Worm (Caenorhabditis elegans) whole organism, late embryonic: ENCODE measurements around the gene ugt-66.

ENCODE experiments used
- C08G9.2 ChIP-seq: sonication (generic microtip); optimal IDR thresholded peaks from 2 replicates; lab custom pipeline; 2016; ENCODE audit warnings: mild to moderate bottlenecking, missing genetic modification characterization, moderate library complexity, missing compliant biosample characterization
- K02D7.2 ChIP-seq: sonication (generic microtip); optimal IDR thresholded peaks from 2 replicates; lab custom pipeline; 2017; ENCODE audit warnings: mild to moderate bottlenecking, missing genetic modification characterization, missing compliant biosample characterization
- K09A11.1 ChIP-seq: sonication (generic microtip); optimal IDR thresholded peaks from 2 replicates; lab custom pipeline; 2017; ENCODE audit warnings: antibody characterized with exemption, mild to moderate bottlenecking, missing genetic modification characterization, missing compliant biosample characterization; ENCODE audit not compliant: insufficient read depth
- Y22D7AL.16 ChIP-seq: sonication (generic microtip); optimal IDR thresholded peaks from 2 replicates; lab custom pipeline; 2016; ENCODE audit warnings: missing genetic modification characterization, missing compliant biosample characterization
- ama-1 ChIP-seq: fragments of 150-350 bp; optimal IDR thresholded peaks from 2 replicates; lab custom pipeline; 2014
- ceh-18 ChIP-seq: sonication (generic microtip); optimal IDR thresholded peaks from 2 replicates; lab custom pipeline; 2016; ENCODE audit warnings: missing genetic modification characterization, missing compliant biosample characterization
- ceh-2 ChIP-seq: sonication (generic microtip); optimal IDR thresholded peaks from 2 replicates; lab custom pipeline; 2016; ENCODE audit warnings: missing genotype, missing genetic modification characterization, missing compliant biosample characterization
- ceh-22 ChIP-seq: sonication (generic microtip); optimal IDR thresholded peaks from 2 replicates; lab custom pipeline; 2017; ENCODE audit warnings: missing biosample characterization, missing genetic modification characterization
- ceh-30 ChIP-seq: fragments of 150-350 bp; optimal IDR thresholded peaks from 2 replicates; lab custom pipeline; 2014; ENCODE audit warnings: missing biosample characterization, missing genetic modification characterization
- ceh-31 ChIP-seq: sonication (generic microtip); optimal IDR thresholded peaks from 2 replicates; lab custom pipeline; 2016; ENCODE audit warnings: missing genetic modification characterization, missing compliant biosample characterization
- ceh-34 ChIP-seq: sonication (generic microtip); optimal IDR thresholded peaks from 2 replicates; lab custom pipeline; 2016; ENCODE audit warnings: mild to moderate bottlenecking, missing genetic modification characterization, missing compliant biosample characterization
- ceh-45 ChIP-seq: fragments of 200-800 bp; sonication (Bioruptor generic); IDR thresholded peaks from 2 replicates; pipeline ENCODE4 v1.3.6; 2022; ENCODE audit warnings: missing genetic modification reagents, missing genetic modification characterization, missing compliant biosample characterization
- ceh-6 ChIP-seq: fragments of 200-800 bp; sonication (Bioruptor generic); optimal IDR thresholded peaks from 2 replicates; lab custom pipeline; 2018; ENCODE audit warnings: mild to moderate bottlenecking, missing genetic modification characterization, missing compliant biosample characterization
- ceh-9 ChIP-seq: sonication (generic microtip); optimal IDR thresholded peaks from 2 replicates; lab custom pipeline; 2016; ENCODE audit warnings: mild to moderate bottlenecking, missing genetic modification characterization, inconsistent platforms, missing compliant biosample characterization
- che-1 ChIP-seq: sonication (generic microtip); optimal IDR thresholded peaks from 2 replicates; lab custom pipeline; 2016; ENCODE audit warnings: mild to moderate bottlenecking, missing genetic modification characterization, missing compliant biosample characterization
- dmd-4 ChIP-seq: sonication (generic microtip); optimal IDR thresholded peaks from 2 replicates; lab custom pipeline; 2016; ENCODE audit warnings: borderline replicate concordance, missing genetic modification characterization, missing compliant biosample characterization
- dve-1 ChIP-seq: sonication (generic microtip); optimal IDR thresholded peaks from 2 replicates; lab custom pipeline; 2017; ENCODE audit warnings: antibody characterized with exemption, mild to moderate bottlenecking, missing genetic modification characterization, missing compliant biosample characterization
- elt-2 ChIP-seq: sonication (generic microtip); optimal IDR thresholded peaks from 2 replicates; lab custom pipeline; 2016; ENCODE audit warnings: missing genetic modification reagents, missing genetic modification characterization, missing compliant biosample characterization
- elt-4 ChIP-seq: sonication (generic microtip); optimal IDR thresholded peaks from 2 replicates; lab custom pipeline; 2016; ENCODE audit warnings: missing genetic modification characterization, missing compliant biosample characterization
- ets-4 ChIP-seq: sonication (generic microtip); optimal IDR thresholded peaks from 2 replicates; lab custom pipeline; 2016; ENCODE audit warnings: missing genetic modification characterization, missing compliant biosample characterization
- eyg-1 ChIP-seq: sonication (generic microtip); optimal IDR thresholded peaks from 2 replicates; lab custom pipeline; 2016; ENCODE audit warnings: missing genotype, missing genetic modification characterization, missing compliant biosample characterization
- gmeb-2 ChIP-seq: sonication (generic microtip); optimal IDR thresholded peaks from 2 replicates; lab custom pipeline; 2016; ENCODE audit warnings: missing genetic modification characterization, inconsistent platforms, missing compliant biosample characterization
- hlh-13 ChIP-seq: fragments of 200-800 bp; sonication (Bioruptor generic); optimal IDR thresholded peaks from 2 replicates; lab custom pipeline; 2018; ENCODE audit warnings: mild to moderate bottlenecking, missing genetic modification characterization, missing compliant biosample characterization
- hlh-30 ChIP-seq: sonication (generic microtip); optimal IDR thresholded peaks from 2 replicates; lab custom pipeline; 2017; ENCODE audit warnings: antibody characterized with exemption, missing genetic modification characterization, missing compliant biosample characterization; ENCODE audit not compliant: insufficient read depth
- hlh-6 ChIP-seq: sonication (generic microtip); optimal IDR thresholded peaks from 2 replicates; lab custom pipeline; 2016; ENCODE audit warnings: missing genotype, missing genetic modification characterization, missing compliant biosample characterization
- hlh-8 ChIP-seq: sonication (generic microtip); optimal IDR thresholded peaks from 2 replicates; lab custom pipeline; 2016; ENCODE audit warnings: missing genotype, missing genetic modification characterization, missing compliant biosample characterization
- madf-2 ChIP-seq: sonication (generic microtip); optimal IDR thresholded peaks from 2 replicates; lab custom pipeline; 2017; ENCODE audit warnings: missing genetic modification characterization, missing compliant biosample characterization
- nfya-1 ChIP-seq: sonication (generic microtip); optimal IDR thresholded peaks from 2 replicates; lab custom pipeline; 2017; ENCODE audit warnings: missing genetic modification characterization, mild to moderate bottlenecking, missing compliant biosample characterization, antibody characterized with exemption, moderate library complexity
- npax-4 ChIP-seq: sonication (generic microtip); optimal IDR thresholded peaks from 2 replicates; lab custom pipeline; 2016; ENCODE audit warnings: missing genetic modification characterization, missing compliant biosample characterization
- pag-3 ChIP-seq: sonication (generic microtip); optimal IDR thresholded peaks from 2 replicates; lab custom pipeline; 2016; ENCODE audit warnings: missing compliant biosample characterization, missing genetic modification characterization, borderline replicate concordance
- pax-1 ChIP-seq: fragments of 150-350 bp; optimal IDR thresholded peaks from 2 replicates; lab custom pipeline; 2014; ENCODE audit warnings: missing biosample characterization, missing genetic modification characterization
- pha-2 ChIP-seq: sonication (generic microtip); optimal IDR thresholded peaks from 2 replicates; lab custom pipeline; 2017; ENCODE audit warnings: mild to moderate bottlenecking, missing genetic modification characterization, missing compliant biosample characterization
- pqm-1 ChIP-seq: sonication (generic microtip); optimal IDR thresholded peaks from 2 replicates; lab custom pipeline; 2016; ENCODE audit warnings: missing genetic modification characterization, missing compliant biosample characterization
- pros-1 ChIP-seq: fragments of 150-350 bp; optimal IDR thresholded peaks from 2 replicates; lab custom pipeline; 2014; ENCODE audit warnings: missing biosample characterization, missing genetic modification reagents, missing genetic modification characterization
- rnt-1 ChIP-seq: sonication (generic microtip); optimal IDR thresholded peaks from 2 replicates; lab custom pipeline; 2016; ENCODE audit warnings: missing genetic modification characterization, missing compliant biosample characterization
- sox-2 ChIP-seq: fragments of 200-800 bp; sonication (Bioruptor generic); IDR thresholded peaks from 2 replicates; pipeline ENCODE4 v1.3.6; 2022; ENCODE audit warnings: missing genetic modification reagents, missing genetic modification characterization, missing compliant biosample characterization
- syd-9 ChIP-seq: sonication (generic microtip); optimal IDR thresholded peaks from 2 replicates; lab custom pipeline; 2016; ENCODE audit warnings: mild to moderate bottlenecking, missing genetic modification characterization, moderate library complexity, missing compliant biosample characterization
- tbx-2 ChIP-seq: sonication (generic microtip); optimal IDR thresholded peaks from 2 replicates; lab custom pipeline; 2016; ENCODE audit warnings: missing genetic modification characterization, missing compliant biosample characterization
- unc-42 ChIP-seq: sonication (generic microtip); optimal IDR thresholded peaks from 2 replicates; lab custom pipeline; 2016; ENCODE audit warnings: missing genotype, missing genetic modification characterization, missing compliant biosample characterization
- unc-55 ChIP-seq: sonication (generic microtip); optimal IDR thresholded peaks from 2 replicates; lab custom pipeline; 2017; ENCODE audit warnings: missing biosample characterization, missing genetic modification reagents, missing genetic modification characterization
- unc-86 ChIP-seq: sonication (generic microtip); optimal IDR thresholded peaks from 2 replicates; lab custom pipeline; 2016; ENCODE audit warnings: missing genetic modification characterization, missing compliant biosample characterization
- ztf-16 ChIP-seq: sonication (generic microtip); optimal IDR thresholded peaks from 2 replicates; lab custom pipeline; 2017; ENCODE audit warnings: missing genetic modification characterization, missing compliant biosample characterization

ugt-66 gene

DNA sequence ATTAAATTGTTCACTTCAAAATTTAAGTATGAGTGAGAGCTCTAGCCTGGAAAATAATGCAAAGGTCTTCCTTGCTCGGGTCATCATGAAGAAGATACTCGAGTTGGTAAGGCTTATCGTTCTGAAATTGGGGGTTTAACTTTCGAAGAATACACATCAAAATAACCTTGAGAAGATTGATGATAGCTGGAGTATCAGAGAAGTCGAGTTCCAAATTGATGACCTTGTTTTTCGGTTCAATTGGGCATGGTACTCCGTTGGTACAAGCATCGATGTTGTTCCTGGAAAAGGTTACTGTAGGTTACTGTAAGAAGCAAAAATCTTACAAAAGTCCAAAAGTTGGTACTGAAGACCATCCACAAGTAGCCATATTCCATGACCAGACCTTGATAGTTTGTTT is 18.2 kb downstream of the ugt-66 start:
- TF ChIP-seq C08G9.2 (tag; lab: Kevin White, UChicago): no peak
- no peak for TF ChIP-seq pag-3 (tag; lab: Kevin White, UChicago)
- TF ChIP-seq K09A11.1 (tag; lab: Kevin White, UChicago): no peak
- TF ChIP-seq eyg-1 (tag; lab: Kevin White, UChicago): no peak
- TF ChIP-seq ceh-22 (tag; lab: Kevin White, UChicago): no peak
- TF ChIP-seq hlh-8: no peak
- no peak for TF ChIP-seq elt-4 (tag; lab: Kevin White, UChicago)
- no peak for TF ChIP-seq Y22D7AL.16 (tag; lab: Kevin White, UChicago)
- no peak for TF ChIP-seq pros-1 (tag; lab: Kevin White, UChicago)
- TF ChIP-seq unc-86 (tag; lab: Kevin White, UChicago): no peak
- no peak for TF ChIP-seq hlh-30 (tag; lab: Kevin White, UChicago)
- TF ChIP-seq pha-2 (tag; lab: Kevin White, UChicago): no peak
- no peak for TF ChIP-seq unc-42 (tag; lab: Kevin White, UChicago)
- TF ChIP-seq, all 69 proteins: peak for 0

DNA sequence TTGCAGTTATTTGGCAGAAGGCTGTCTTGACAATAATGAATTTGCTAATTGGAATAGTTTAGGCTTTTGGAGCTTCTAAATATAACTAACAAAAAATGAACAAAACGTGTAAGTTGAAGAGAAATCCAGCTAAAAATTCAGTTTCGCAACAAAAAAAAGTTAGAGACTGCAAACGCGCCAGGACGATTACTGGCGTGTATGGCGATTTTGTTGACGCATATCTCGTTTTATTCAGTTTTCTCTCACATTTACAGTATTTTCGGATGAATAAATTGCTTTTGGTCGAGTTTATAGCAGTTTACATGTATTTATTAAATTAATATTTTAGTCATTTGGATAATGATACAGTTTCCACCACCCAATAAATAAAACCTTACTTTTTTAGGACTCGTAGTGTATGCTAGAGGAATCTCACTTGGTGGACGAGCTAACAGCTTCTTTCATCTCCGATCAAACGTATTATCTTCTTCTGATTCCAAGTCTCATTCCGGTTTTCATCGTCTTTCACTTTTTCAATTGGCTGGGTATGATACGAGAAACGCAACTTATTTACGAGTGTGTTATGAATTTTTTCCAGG is 21.3 kb downstream of the ugt-66 start, which contains the start of the genes abcf-3 and F42A10.5:
Gene abcf-3, plus strand, starts transcription at position 384 of the 578 bp plus-strand sequence.
Gene F42A10.5, minus strand, starts transcription at position 458 of the 578 bp plus-strand sequence.
- no peak for TF ChIP-seq che-1 (tag; lab: Kevin White, UChicago)
- TF ChIP-seq elt-2: peak; percentile 18
- TF ChIP-seq nfya-1 (tag; lab: Kevin White, UChicago): peak; percentile 32

DNA sequence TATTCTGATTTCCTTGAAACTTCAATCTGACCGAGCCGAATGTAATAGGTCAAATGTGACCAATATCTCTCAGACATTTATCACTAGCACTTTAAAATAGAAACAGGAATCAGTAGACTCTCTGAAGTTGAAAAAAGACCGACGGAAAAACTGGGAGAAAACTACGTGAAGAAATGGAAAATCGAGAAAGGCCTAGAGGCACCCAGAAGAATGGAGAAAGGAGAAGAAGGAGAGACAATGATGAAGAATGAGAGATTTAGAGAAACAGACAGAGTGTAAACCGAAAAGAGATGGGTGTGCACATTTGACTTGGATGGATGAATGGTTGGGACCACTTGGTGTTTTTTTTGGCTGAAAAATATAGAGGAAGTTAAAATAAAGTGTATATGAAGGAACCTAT is 24.3 kb downstream of the ugt-66 start:
- TF ChIP-seq che-1 (tag; lab: Kevin White, UChicago): no peak
- TF ChIP-seq ceh-34 (tag; lab: Kevin White, UChicago): no peak
- TF ChIP-seq ceh-45 (GFP tag; lab: Robert Waterston, UW): no peak
- TF ChIP-seq unc-86 (tag; lab: Kevin White, UChicago): no peak
- no peak for TF ChIP-seq dmd-4 (tag; lab: Kevin White, UChicago)
- TF ChIP-seq nfya-1 (tag; lab: Kevin White, UChicago): peak; percentile 35
- TF ChIP-seq syd-9 (tag; lab: Kevin White, UChicago): no peak
- TF ChIP-seq ceh-31: peak; percentile 31
- TF ChIP-seq sox-2 (GFP tag; lab: Robert Waterston, UW): no peak
- no peak for TF ChIP-seq hlh-8
- no peak for TF ChIP-seq pqm-1 (tag; lab: Kevin White, UChicago)
- no peak for TF ChIP-seq hlh-30 (tag; lab: Kevin White, UChicago)
- no peak for TF ChIP-seq madf-2 (tag; lab: Kevin White, UChicago)
- no peak for TF ChIP-seq ceh-6 (GFP tag; lab: Kevin White, UChicago)
- peak; percentile 45 for TF ChIP-seq ceh-18
- no peak for TF ChIP-seq ceh-9 (tag; lab: Kevin White, UChicago)
- TF ChIP-seq ama-1 (lab: Kevin White, UChicago): no peak
- no peak for TF ChIP-seq C08G9.2 (tag; lab: Kevin White, UChicago)
- TF ChIP-seq ceh-2 (tag; lab: Kevin White, UChicago): no peak
- TF ChIP-seq ztf-16 (tag; lab: Kevin White, UChicago): no peak
- TF ChIP-seq hlh-6 (tag; lab: Kevin White, UChicago): no peak
- no peak for TF ChIP-seq hlh-13 (GFP tag; lab: Kevin White, UChicago)
- TF ChIP-seq unc-55 (GFP tag; lab: Kevin White, UChicago): peak; percentile 44
- TF ChIP-seq rnt-1 (tag; lab: Kevin White, UChicago): peak; percentile 42
- TF ChIP-seq npax-4 (tag; lab: Kevin White, UChicago): no peak
- TF ChIP-seq pax-1 (tag; lab: Kevin White, UChicago): peak; percentile 72
- TF ChIP-seq ets-4 (tag; lab: Kevin White, UChicago): no peak
- no peak for TF ChIP-seq ceh-30 (tag; lab: Kevin White, UChicago)
- TF ChIP-seq K02D7.2: no peak
- no peak for TF ChIP-seq K09A11.1 (tag; lab: Kevin White, UChicago)
- TF ChIP-seq tbx-2 (tag; lab: Kevin White, UChicago): no peak
- no peak for TF ChIP-seq gmeb-2 (tag; lab: Kevin White, UChicago)
- TF ChIP-seq dve-1 (tag; lab: Kevin White, UChicago): no peak
